Worm (Caenorhabditis elegans): ENCODE measurements around the gene fbxb-116.

The fbxb-116 gene

ce11 chrV:19233469-19233868 lies at the start of gene fbxb-116:
fbxb-116 (plus strand) TSS chrV:19233769.
- TF ChIP-seq attf-4 (tag; optimal IDR thresholded peaks at IDR 0.05) = no peak

ce11 chrV:19189963-19190597 lies 43.5 kb upstream of the fbxb-116 start, which contains the start of the genes Y39B6A.3 and pph-5:
Y39B6A.3 (minus strand) TSS chrV:19190013.
pph-5 (plus strand) TSS chrV:19190547.
- TF ChIP-seq nhr-11 (tag; optimal IDR thresholded peaks at IDR 0.05) (peak; percentile 14), dpl-1 (GFP tag; optimal IDR thresholded peaks at IDR 0.05) (peak; percentile 37), mdt-29 (GFP tag; IDR thresholded peaks at IDR 0.05) (no peak), mxl-3 (GFP tag; optimal IDR thresholded peaks at IDR 0.05) (no peak), rbr-2 (tag; optimal IDR thresholded peaks at IDR 0.05) (peak; percentile 35), aha-1 (tag) (peak; percentile 24), ces-1 (GFP tag; optimal IDR thresholded peaks at IDR 0.05) (no peak), mep-1 (tag; optimal IDR thresholded peaks at IDR 0.05) (peak; percentile 48), pqm-1 (tag; optimal IDR thresholded peaks at IDR 0.05) (no peak), lsy-2 (tag; optimal IDR thresholded peaks at IDR 0.05) (peak in 1 of 2 experiments; percentile 42), mes-2 (tag; optimal IDR thresholded peaks at IDR 0.05; ENCODE audit: poor library complexity, severe bottlenecking) (peak; percentile 48), ceh-32 (tag; optimal IDR thresholded peaks at IDR 0.05; ENCODE audit: poor library complexity) (no peak), T20F7.1 (GFP tag; optimal IDR thresholded peaks at IDR 0.05) (peak; percentile 100), dve-1 (tag; optimal IDR thresholded peaks at IDR 0.05; ENCODE audit: insufficient read depth) (peak; percentile 19), hmg-1.1 (GFP tag; IDR thresholded peaks at IDR 0.05) (0 out of 2 replicates have a peak, but pooled peaks have one; percentile 26), Y48G9A.11 (GFP tag; IDR thresholded peaks at IDR 0.05) (peak; percentile 99), R02D3.7 (tag; optimal IDR thresholded peaks at IDR 0.05) (peak; percentile 94)

ce11 chrV:19201190-19201589 lies 32.4 kb upstream of the fbxb-116 start:
- no peak for TF ChIP-seq lin-1 (GFP tag; IDR thresholded peaks at IDR 0.05)
- TF ChIP-seq set-16 (GFP tag; IDR thresholded peaks at IDR 0.05) = peak; percentile 79
- TF ChIP-seq lin-13 (GFP tag; optimal IDR thresholded peaks at IDR 0.05) = no peak
- TF ChIP-seq lin-15B (tag; optimal IDR thresholded peaks at IDR 0.05) = no peak

- TF ChIP-seq set-16 (GFP tag; IDR thresholded peaks at IDR 0.05) (peak; percentile 89), spr-1 (tag; optimal IDR thresholded peaks at IDR 0.05) (no peak), php-3 (GFP tag; IDR thresholded peaks at IDR 0.05) (0 out of 2 replicates have a peak, but pooled peaks have one; percentile 11), egl-43 (GFP tag; IDR thresholded peaks at IDR 0.05) (no peak), R02D3.7 (tag; optimal IDR thresholded peaks at IDR 0.05) (no peak), dve-1 (tag; optimal IDR thresholded peaks at IDR 0.05; ENCODE audit: insufficient read depth) (no peak), ceh-20 (GFP tag; IDR thresholded peaks at IDR 0.05) (no peak)
These were observed 30.8 kb upstream of the fbxb-116 start for ce11 chrV:19202800-19203199.

- TF ChIP-seq cey-2 (tag; optimal IDR thresholded peaks at IDR 0.05; ENCODE audit: borderline replicate concordance, insufficient read depth) (no peak), pqm-1 (tag; optimal IDR thresholded peaks at IDR 0.05) (peak; percentile 5), hlh-11 (tag; optimal IDR thresholded peaks at IDR 0.05) (peak; percentile 59), dmd-6 (GFP tag; IDR thresholded peaks at IDR 0.05) (peak; percentile 45), lin-38 (GFP tag; IDR thresholded peaks at IDR 0.05) (no peak), unc-39 (tag; optimal IDR thresholded peaks at IDR 0.05) (no peak), ceh-32 (tag; optimal IDR thresholded peaks at IDR 0.05; ENCODE audit: poor library complexity) (no peak), nhr-77 (tag; optimal IDR thresholded peaks at IDR 0.05) (peak; percentile 28), mdl-1 (tag; optimal IDR thresholded peaks at IDR 0.05) (peak in 1 of 2 experiments; percentile 34), dve-1 (tag; optimal IDR thresholded peaks at IDR 0.05; ENCODE audit: insufficient read depth) (peak; percentile 70), mep-1 (tag; optimal IDR thresholded peaks at IDR 0.05) (peak; percentile 15), dmd-8 (GFP tag; IDR thresholded peaks at IDR 0.05) (no peak), T20F7.1 (GFP tag; optimal IDR thresholded peaks at IDR 0.05) (no peak), daf-16 (GFP tag; optimal IDR thresholded peaks at IDR 0.05) (no peak), daf-16 (tag; optimal IDR thresholded peaks at IDR 0.05) (peak; percentile 47), hlh-30 (tag; optimal IDR thresholded peaks at IDR 0.05; ENCODE audit: insufficient read depth) (peak; percentile 14), Y105C5A.15 (GFP tag; IDR thresholded peaks at IDR 0.05) (no peak), nhr-28 (tag; optimal IDR thresholded peaks at IDR 0.05) (peak; percentile 62)
These were observed 30.3 kb upstream of the fbxb-116 start, which contains the start of gene Y39B6A.1 for ce11 chrV:19203299-19203698. Y39B6A.1 (minus strand) TSS chrV:19203607.
